Fruit fly (Drosophila melanogaster) whole organism, pupa: ENCODE measurements around the gene TSG101.

ENCODE experiments used
- CG14655 ChIP-seq: fragments of 200-800 bp; sonication (Bioruptor generic); optimal IDR thresholded peaks from 3 replicates; lab custom pipeline; 2017; ENCODE audit warnings: mild to moderate bottlenecking, missing biosample characterization, missing genetic modification reagents, missing genetic modification characterization
- CG32121 ChIP-seq: fragments of 200-800 bp; sonication (Bioruptor generic); IDR thresholded peaks from 2 replicates; pipeline ENCODE4 v1.3.6; 2022; ENCODE audit warnings: missing biosample characterization, missing genetic modification characterization
- CG34367 ChIP-seq: fragments of 200-800 bp; sonication (Bioruptor generic); optimal IDR thresholded peaks from 2 replicates; lab custom pipeline; 2018; ENCODE audit warnings: missing biosample characterization, mild to moderate bottlenecking, missing genetic modification characterization
- CG8301 ChIP-seq: fragments of 200-800 bp; sonication (Bioruptor generic); optimal IDR thresholded peaks from 2 replicates; lab custom pipeline; 2018; ENCODE audit warnings: missing biosample characterization, mild to moderate bottlenecking, missing genetic modification characterization
- CG9948 ChIP-seq: fragments of 200-800 bp; sonication (Bioruptor generic); optimal IDR thresholded peaks from 2 replicates; lab custom pipeline; 2018; ENCODE audit warnings: missing biosample characterization, mild to moderate bottlenecking, missing genetic modification characterization, moderate library complexity
- D1 ChIP-seq: fragments of 200-800 bp; sonication (Bioruptor generic); optimal IDR thresholded peaks from 2 replicates; lab custom pipeline; 2018; ENCODE audit warnings: missing biosample characterization, mild to moderate bottlenecking, missing genetic modification characterization, moderate library complexity
- EcR ChIP-seq: fragments of 200-800 bp; sonication (Bioruptor generic); optimal IDR thresholded peaks from 3 replicates; lab custom pipeline; 2019; ENCODE audit warnings: missing biosample characterization, missing genetic modification characterization, mild to moderate bottlenecking, moderate library complexity, missing genetic modification reagents
- Pif1B ChIP-seq: fragments of 200-800 bp; sonication (Bioruptor generic); optimal IDR thresholded peaks from 3 replicates; lab custom pipeline; 2016; ENCODE audit warnings: missing biosample characterization, missing genetic modification characterization
- gl ChIP-seq: fragments of 200-800 bp; sonication (Bioruptor generic); optimal IDR thresholded peaks from 2 replicates; lab custom pipeline; 2018; ENCODE audit warnings: missing biosample characterization, mild to moderate bottlenecking, missing genetic modification characterization

DNA sequence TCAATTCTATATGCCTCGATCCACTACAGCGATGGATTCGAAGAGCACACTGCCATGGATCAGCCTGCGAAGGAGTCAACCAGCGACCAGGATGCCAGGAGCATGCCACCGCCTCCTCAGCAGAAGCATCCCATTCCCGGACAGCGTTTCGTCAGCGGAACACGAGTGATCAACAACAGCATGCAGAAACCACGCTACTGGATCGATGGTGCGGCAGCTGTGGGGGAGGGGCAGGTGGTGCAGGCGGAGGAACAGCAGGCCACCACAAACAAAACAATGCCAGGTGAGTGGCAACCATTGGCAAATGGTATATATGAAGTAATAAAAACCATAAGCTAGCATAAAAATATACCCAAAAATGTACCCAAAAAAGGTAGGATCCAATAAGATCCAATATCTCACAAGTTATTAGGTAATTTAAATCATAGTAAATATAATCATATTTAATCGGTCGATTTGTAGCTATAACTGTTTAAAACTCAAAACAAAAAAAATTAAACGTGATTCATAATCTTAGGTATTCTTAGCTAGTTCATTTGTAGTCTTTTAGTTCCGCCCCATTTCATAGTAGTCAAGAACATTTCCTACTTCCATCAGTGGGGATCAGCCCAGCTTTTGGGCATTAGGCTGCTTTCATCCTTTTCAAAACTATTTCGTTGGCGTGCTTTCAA, 3.6 kb downstream of the TSG101 start, which contains the start of gene CG32161:
- TF ChIP-seq gl (tag; lab: Kevin White, UChicago) = no peak
- TF ChIP-seq EcR (GFP tag; lab: Kevin White, UChicago) = no peak
- no peak for TF ChIP-seq CG34367 (tag; lab: Kevin White, UChicago)
- no peak for TF ChIP-seq CG14655
- no peak for TF ChIP-seq D1
- no peak for TF ChIP-seq CG32121
- TF ChIP-seq CG8301 (tag; lab: Kevin White, UChicago) = no peak
- TF ChIP-seq Pif1B (GFP tag; lab: Kevin White, UChicago) = no peak
- TF ChIP-seq CG9948 (tag; lab: Kevin White, UChicago) = no peak
